Fruit fly (Drosophila melanogaster) whole organism, embryonic: ENCODE measurements around the gene BTBD9.

ENCODE experiments used
- C15 ChIP-seq: fragments of 200-800 bp; sonication (Bioruptor generic); IDR thresholded peaks from 3 replicates; pipeline ENCODE4 v1.3.6; 2022; ENCODE audit warnings: missing biosample characterization, missing genetic modification characterization
- CG12155 ChIP-seq: fragments of 200-800 bp; sonication (Bioruptor generic); optimal IDR thresholded peaks from 3 replicates; lab custom pipeline; 2016; ENCODE audit warnings: missing biosample characterization, missing genetic modification characterization
- CG12299 ChIP-seq: fragments of 200-800 bp; sonication (Bioruptor generic); optimal IDR thresholded peaks from 2 replicates; lab custom pipeline; 2018; ENCODE audit warnings: missing biosample characterization, mild to moderate bottlenecking, missing genetic modification characterization
- CG14014 ChIP-seq: fragments of 200-800 bp; sonication (Bioruptor generic); IDR thresholded peaks from 2 replicates; pipeline ENCODE4 v1.3.6; 2022; ENCODE audit warnings: missing biosample characterization, missing genetic modification characterization
- CG14667 ChIP-seq: fragments of 200-800 bp; sonication (Bioruptor generic); IDR thresholded peaks from 2 replicates; pipeline ENCODE4 v1.3.6; 2022; ENCODE audit warnings: missing biosample characterization, missing genetic modification characterization
- CG17612 ChIP-seq: fragments of 200-800 bp; sonication (Bioruptor generic); IDR thresholded peaks from 2 replicates; pipeline ENCODE4 v1.3.6; 2022; ENCODE audit warnings: missing biosample characterization, missing genetic modification characterization
- CG18011 ChIP-seq: fragments of 200-800 bp; sonication (Bioruptor generic); optimal IDR thresholded peaks from 2 replicates; lab custom pipeline; 2017; ENCODE audit warnings: missing biosample characterization, missing genetic modification characterization, mild to moderate bottlenecking, moderate library complexity, missing genotype
- CG2129 ChIP-seq: fragments of 200-800 bp; sonication (Bioruptor generic); IDR thresholded peaks from 2 replicates; pipeline ENCODE4 v1.3.6; 2022; ENCODE audit warnings: missing biosample characterization, missing genetic modification characterization; ENCODE audit not compliant: partially characterized antibody
- CG2199 ChIP-seq: fragments of 200-800 bp; sonication (Bioruptor generic); IDR thresholded peaks from 3 replicates; pipeline ENCODE4 v1.3.6; 2022; ENCODE audit warnings: missing biosample characterization, missing genetic modification characterization
- CG31224 ChIP-seq: fragments of 200-800 bp; sonication (Bioruptor generic); IDR thresholded peaks from 2 replicates; pipeline ENCODE4 v1.3.6; 2022; ENCODE audit warnings: missing biosample characterization, missing genetic modification characterization
- CG31365 ChIP-seq: fragments of 200-800 bp; sonication (Bioruptor generic); optimal IDR thresholded peaks from 2 replicates; lab custom pipeline; 2018; ENCODE audit warnings: missing biosample characterization, mild to moderate bottlenecking, missing genetic modification characterization
- CG31441 ChIP-seq: fragments of 200-800 bp; sonication (Bioruptor generic); IDR thresholded peaks from 2 replicates; pipeline ENCODE4 v1.3.6; 2022; ENCODE audit warnings: missing biosample characterization, missing genetic modification characterization
- CG4360 ChIP-seq: fragments of 200-800 bp; sonication (Bioruptor generic); IDR thresholded peaks from 2 replicates; pipeline ENCODE4 v1.3.6; 2022; ENCODE audit warnings: missing biosample characterization, missing genetic modification characterization
- CG4820 ChIP-seq: fragments of 200-800 bp; sonication (Bioruptor generic); optimal IDR thresholded peaks from 3 replicates; lab custom pipeline; 2016; ENCODE audit warnings: missing biosample characterization, missing genetic modification characterization
- CG4854 ChIP-seq: fragments of 200-800 bp; sonication (Bioruptor generic); optimal IDR thresholded peaks from 2 replicates; lab custom pipeline; 2016; ENCODE audit warnings: missing biosample characterization, missing genetic modification characterization, inconsistent platforms
- CG6254 ChIP-seq: fragments of 200-800 bp; sonication (Bioruptor generic); optimal IDR thresholded peaks from 3 replicates; lab custom pipeline; 2017; ENCODE audit warnings: mild to moderate bottlenecking, missing biosample characterization, missing genetic modification reagents, missing genetic modification characterization
- CG6272 ChIP-seq: fragments of 200-800 bp; sonication (Bioruptor generic); IDR thresholded peaks from 2 replicates; pipeline ENCODE4 v1.3.6; 2022; ENCODE audit warnings: missing biosample characterization, missing genetic modification characterization
- CG6683 ChIP-seq: fragments of 200-800 bp; sonication (Bioruptor generic); optimal IDR thresholded peaks from 2 replicates; lab custom pipeline; 2017; ENCODE audit warnings: missing biosample characterization, mild to moderate bottlenecking, missing genetic modification characterization, missing genetic modification reagents
- CG7839 ChIP-seq: fragments of 200-800 bp; sonication (Bioruptor generic); optimal IDR thresholded peaks from 3 replicates; lab custom pipeline; 2018; ENCODE audit warnings: missing biosample characterization, mild to moderate bottlenecking, missing genetic modification characterization, moderate library complexity
- CG7963 ChIP-seq: fragments of 200-800 bp; sonication (Bioruptor generic); IDR thresholded peaks from 3 replicates; pipeline ENCODE4 v1.3.6; 2022; ENCODE audit warnings: missing biosample characterization, missing genetic modification characterization; ENCODE audit not compliant: partially characterized antibody
- CG8281 ChIP-seq: fragments of 200-800 bp; sonication (Bioruptor generic); optimal IDR thresholded peaks from 2 replicates; lab custom pipeline; 2018; ENCODE audit warnings: missing biosample characterization, mild to moderate bottlenecking, missing genetic modification characterization, moderate library complexity
- CG8290 ChIP-seq, 3 experiments: fragments of 200-800 bp; sonication (Bioruptor generic); optimal IDR thresholded peaks; 2 replicates each; lab custom pipeline; 2016 to 2019; ENCODE audit warnings: missing biosample characterization in 3 of 3, missing genetic modification characterization in 3 of 3, mild to moderate bottlenecking in 2 of 3, moderate library complexity in 1 of 3
- CG8944 ChIP-seq: fragments of 200-800 bp; sonication (Bioruptor generic); optimal IDR thresholded peaks from 3 replicates; lab custom pipeline; 2016; ENCODE audit warnings: missing biosample characterization, missing genetic modification characterization
- CG9876 ChIP-seq: fragments of 200-800 bp; sonication (Bioruptor generic); optimal IDR thresholded peaks from 2 replicates; lab custom pipeline; 2016; ENCODE audit warnings: missing biosample characterization, missing genetic modification characterization
- CrebB ChIP-seq: fragments of 200-800 bp; sonication (Bioruptor generic); optimal IDR thresholded peaks from 3 replicates; lab custom pipeline; 2018; ENCODE audit warnings: missing biosample characterization, mild to moderate bottlenecking, missing genetic modification characterization
- Deaf1 ChIP-seq: fragments of 200-800 bp; optimal IDR thresholded peaks from 3 replicates; lab custom pipeline; 2019; ENCODE audit warnings: missing biosample characterization, mild to moderate bottlenecking, missing genetic modification characterization, moderate library complexity
- E2f1 ChIP-seq: fragments of 200-800 bp; sonication (Bioruptor generic); IDR thresholded peaks from 2 replicates; pipeline ENCODE4 v1.3.6; 2022; ENCODE audit warnings: missing biosample characterization, missing genetic modification characterization
- Hsf ChIP-seq: fragments of 200-800 bp; sonication (Bioruptor generic); optimal IDR thresholded peaks from 3 replicates; lab custom pipeline; 2016; ENCODE audit warnings: missing biosample characterization, missing genetic modification characterization
- Max ChIP-seq: fragments of 200-800 bp; sonication (Bioruptor generic); optimal IDR thresholded peaks from 2 replicates; lab custom pipeline; 2016; ENCODE audit warnings: missing biosample characterization, mild to moderate bottlenecking, missing genetic modification characterization
- Mes4 ChIP-seq: fragments of 200-800 bp; sonication (Bioruptor generic); optimal IDR thresholded peaks from 2 replicates; lab custom pipeline; 2016; ENCODE audit warnings: missing biosample characterization, missing genetic modification characterization
- Mrtf ChIP-seq: fragments of 200-800 bp; sonication (Bioruptor generic); IDR thresholded peaks from 3 replicates; pipeline ENCODE4 v1.3.6; 2022; ENCODE audit warnings: missing biosample characterization, missing genetic modification characterization
- Neu2 ChIP-seq: fragments of 200-800 bp; sonication (Bioruptor generic); optimal IDR thresholded peaks from 3 replicates; lab custom pipeline; 2016; ENCODE audit warnings: missing biosample characterization, missing genetic modification characterization, borderline replicate concordance
- Nf-YA ChIP-seq: fragments of 200-800 bp; sonication (Bioruptor generic); IDR thresholded peaks from 2 replicates; pipeline ENCODE4 v1.3.6; 2022; ENCODE audit warnings: missing biosample characterization, missing genetic modification characterization
- Xrp1 ChIP-seq: fragments of 200-800 bp; sonication (Bioruptor generic); IDR thresholded peaks from 2 replicates; pipeline ENCODE4 v1.3.6; 2022; ENCODE audit warnings: missing biosample characterization, missing genetic modification characterization
- ab ChIP-seq: fragments of 200-800 bp; sonication (Bioruptor generic); optimal IDR thresholded peaks from 2 replicates; lab custom pipeline; 2016; ENCODE audit warnings: missing biosample characterization, missing genetic modification characterization
- abd-A ChIP-seq: fragments of 200-800 bp; sonication (Bioruptor generic); optimal IDR thresholded peaks from 3 replicates; lab custom pipeline; 2019; ENCODE audit warnings: missing biosample characterization, mild to moderate bottlenecking, missing genetic modification characterization, moderate library complexity
- aop ChIP-seq: fragments of 200-800 bp; sonication (Bioruptor generic); IDR thresholded peaks from 2 replicates; pipeline ENCODE4 v1.3.6; 2022; ENCODE audit warnings: missing biosample characterization, missing genetic modification characterization
- bab2 ChIP-seq: fragments of 200-800 bp; sonication (Bioruptor generic); optimal IDR thresholded peaks from 2 replicates; lab custom pipeline; 2016; ENCODE audit warnings: missing biosample characterization, missing genetic modification characterization
- disco-r ChIP-seq: fragments of 200-800 bp; sonication (Bioruptor generic); optimal IDR thresholded peaks from 2 replicates; lab custom pipeline; 2016; ENCODE audit warnings: missing biosample characterization, missing genetic modification characterization
- en ChIP-seq: fragments of 200-800 bp; sonication (Bioruptor generic); optimal IDR thresholded peaks from 2 replicates; lab custom pipeline; 2016; ENCODE audit warnings: missing biosample characterization, missing genetic modification characterization
- gcm2 ChIP-seq: fragments of 200-800 bp; sonication (Bioruptor generic); optimal IDR thresholded peaks from 2 replicates; lab custom pipeline; 2016; ENCODE audit warnings: missing biosample characterization, missing genetic modification characterization
- her ChIP-seq: fragments of 200-800 bp; sonication (Bioruptor generic); optimal IDR thresholded peaks from 2 replicates; lab custom pipeline; 2016; ENCODE audit warnings: missing biosample characterization, missing genetic modification characterization
- kay ChIP-seq: fragments of 200-800 bp; sonication (Bioruptor generic); optimal IDR thresholded peaks from 2 replicates; lab custom pipeline; 2016; ENCODE audit warnings: missing biosample characterization, missing genetic modification characterization
- lilli ChIP-seq: fragments of 200-800 bp; sonication (Bioruptor generic); optimal IDR thresholded peaks from 3 replicates; lab custom pipeline; 2016; ENCODE audit warnings: missing biosample characterization, missing genetic modification characterization
- luna ChIP-seq: fragments of 200-800 bp; sonication (Bioruptor generic); optimal IDR thresholded peaks from 2 replicates; lab custom pipeline; 2016; ENCODE audit warnings: missing biosample characterization, missing genetic modification characterization
- org-1 ChIP-seq: fragments of 200-800 bp; sonication (Bioruptor generic); optimal IDR thresholded peaks from 2 replicates; lab custom pipeline; 2017; ENCODE audit warnings: missing biosample characterization, missing genetic modification characterization
- repo ChIP-seq: fragments of 200-800 bp; sonication (Bioruptor generic); optimal IDR thresholded peaks from 2 replicates; lab custom pipeline; 2016; ENCODE audit warnings: missing biosample characterization, missing genetic modification characterization
- row ChIP-seq: fragments of 200-800 bp; sonication (Bioruptor generic); IDR thresholded peaks from 3 replicates; pipeline ENCODE4 v1.3.6; 2022; ENCODE audit warnings: missing biosample characterization, missing genetic modification characterization
- schlank ChIP-seq: fragments of 200-800 bp; sonication (Bioruptor generic); optimal IDR thresholded peaks from 2 replicates; lab custom pipeline; 2018; ENCODE audit warnings: missing biosample characterization, mild to moderate bottlenecking, missing genetic modification characterization
- sens ChIP-seq: fragments of 200-800 bp; sonication (Bioruptor generic); peaks from one replicate; lab custom pipeline; 2016; ENCODE audit warnings: missing biosample characterization, missing genetic modification characterization
- slp2 ChIP-seq: fragments of 200-800 bp; sonication (Bioruptor generic); optimal IDR thresholded peaks from 2 replicates; lab custom pipeline; 2016; ENCODE audit warnings: missing biosample characterization, missing genetic modification characterization

The BTBD9 gene

DNA sequence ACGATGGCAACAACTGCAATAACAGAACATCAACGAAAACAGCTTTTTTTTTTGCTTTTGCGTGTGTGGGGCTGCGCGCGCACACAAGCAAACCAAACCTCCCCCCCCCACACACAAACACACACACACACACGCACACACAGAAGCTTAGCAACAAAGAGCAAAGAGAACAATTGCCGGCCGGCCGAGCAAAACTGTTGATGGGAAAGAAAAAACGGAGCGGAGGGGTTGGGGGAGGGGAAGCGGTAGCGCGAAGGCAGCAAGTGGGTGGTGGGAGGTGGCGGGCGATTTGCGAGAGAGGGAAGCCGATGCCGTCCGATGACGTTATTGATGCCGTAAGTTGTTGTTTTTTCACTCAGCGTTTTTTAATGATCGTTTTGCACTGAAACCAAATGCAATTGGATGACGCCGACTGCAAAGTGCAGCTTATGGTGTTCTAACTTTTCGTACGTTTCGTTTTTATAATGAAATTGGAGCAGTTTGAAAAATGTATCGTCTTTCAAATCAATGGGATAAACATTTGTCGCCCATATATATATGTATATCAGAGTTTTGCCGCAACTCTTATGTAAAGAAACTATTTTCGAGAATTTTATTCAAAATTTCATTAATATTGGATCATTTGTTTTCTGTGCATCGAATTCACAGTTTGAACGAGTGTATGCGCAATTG, 32.5 kb upstream of the BTBD9 start (continued):
- TF ChIP-seq repo (GFP tag; lab: Kevin White, UChicago) = no peak
- TF ChIP-seq CG4360 (GFP tag; lab: Robert Waterston, UW) = 0 out of 2 replicates have a peak, but pooled peaks have one; percentile 8
- no peak for TF ChIP-seq CG4854 (GFP tag; lab: Kevin White, UChicago)
- TF ChIP-seq aop (GFP tag; lab: Robert Waterston, UW) = no peak
- no peak for TF ChIP-seq CG18011
- no peak for TF ChIP-seq E2f1
- TF ChIP-seq Hsf (GFP tag; lab: Kevin White, UChicago) = no peak
- TF ChIP-seq Mrtf = no peak
- TF ChIP-seq CG4820 = no peak
- no peak for TF ChIP-seq Nf-YA (GFP tag; lab: Robert Waterston, UW)
- TF ChIP-seq Neu2 (GFP tag; lab: Kevin White, UChicago) = no peak
- TF ChIP-seq Xrp1 (GFP tag; lab: Robert Waterston, UW) = no peak
- TF ChIP-seq CG6683 (GFP tag; lab: Kevin White, UChicago) = no peak
- TF ChIP-seq CG14014 (GFP tag; lab: Robert Waterston, UW) = 0 out of 2 replicates have a peak, but pooled peaks have one; percentile 24
- TF ChIP-seq org-1 (GFP tag; lab: Kevin White, UChicago) = peak; percentile 11
- TF ChIP-seq CG31224 = no peak
- TF ChIP-seq Deaf1 = peak; percentile 49
- no peak for TF ChIP-seq bab2
- TF ChIP-seq CG12155 (GFP tag; lab: Kevin White, UChicago) = no peak
- TF ChIP-seq C15 (GFP tag; lab: Robert Waterston, UW) = no peak
- no peak for TF ChIP-seq kay
- TF ChIP-seq CG6254 (GFP tag; lab: Kevin White, UChicago) = no peak
- TF ChIP-seq CG31441 = no peak
- TF ChIP-seq schlank (tag; lab: Kevin White, UChicago) = no peak
- TF ChIP-seq CG17612 (GFP tag; lab: Robert Waterston, UW) = no peak
- TF ChIP-seq CG12299 (tag; lab: Kevin White, UChicago) = no peak
- TF ChIP-seq CG7963 (GFP tag; lab: Robert Waterston, UW) = no peak
- TF ChIP-seq CG9876 (GFP tag; lab: Kevin White, UChicago) = no peak
- TF ChIP-seq abd-A (tag; lab: Kevin White, UChicago) = peak; percentile 63
- 0 out of 3 replicates have a peak, but pooled peaks have one; percentile 10 for TF ChIP-seq row (GFP tag; lab: Robert Waterston, UW)
- no peak for TF ChIP-seq CrebB (tag; lab: Kevin White, UChicago)
- no peak for TF ChIP-seq CG31365
- TF ChIP-seq luna (GFP tag; lab: Kevin White, UChicago) = no peak
- no peak for TF ChIP-seq disco-r (GFP tag; lab: Kevin White, UChicago)
- no peak for TF ChIP-seq Max
- no peak for TF ChIP-seq slp2 (GFP tag; lab: Kevin White, UChicago)
- no peak for TF ChIP-seq CG7839 (tag; lab: Kevin White, UChicago)
- TF ChIP-seq Mes4 (GFP tag; lab: Kevin White, UChicago) = no peak
- no peak for TF ChIP-seq CG6272
- TF ChIP-seq ab (GFP tag; lab: Kevin White, UChicago) = no peak
- no peak for TF ChIP-seq CG14667
- no peak for TF ChIP-seq CG8290 (GFP tag; optimal IDR thresholded peaks at IDR 0.05; lab: Kevin White, UChicago)
- peak in 1 of 2 experiments; percentile 39 for TF ChIP-seq CG8290 (tag; optimal IDR thresholded peaks at IDR 0.05; lab: Kevin White, UChicago)
- no peak for TF ChIP-seq CG8944
- no peak for TF ChIP-seq CG2129
- no peak for TF ChIP-seq lilli
- peak; percentile 62 for TF ChIP-seq sens (GFP tag; lab: Kevin White, UChicago)
- 0 out of 3 replicates have a peak, but pooled peaks have one; percentile 27 for TF ChIP-seq CG2199 (GFP tag; lab: Robert Waterston, UW)
- TF ChIP-seq her (GFP tag; lab: Kevin White, UChicago) = no peak
- TF ChIP-seq en = no peak
- no peak for TF ChIP-seq gcm2 (GFP tag; lab: Kevin White, UChicago)
- TF ChIP-seq CG8281 (tag; lab: Kevin White, UChicago) = no peak
